Worm (Caenorhabditis elegans): ENCODE results near the gene R11G1.7.

DNA sequence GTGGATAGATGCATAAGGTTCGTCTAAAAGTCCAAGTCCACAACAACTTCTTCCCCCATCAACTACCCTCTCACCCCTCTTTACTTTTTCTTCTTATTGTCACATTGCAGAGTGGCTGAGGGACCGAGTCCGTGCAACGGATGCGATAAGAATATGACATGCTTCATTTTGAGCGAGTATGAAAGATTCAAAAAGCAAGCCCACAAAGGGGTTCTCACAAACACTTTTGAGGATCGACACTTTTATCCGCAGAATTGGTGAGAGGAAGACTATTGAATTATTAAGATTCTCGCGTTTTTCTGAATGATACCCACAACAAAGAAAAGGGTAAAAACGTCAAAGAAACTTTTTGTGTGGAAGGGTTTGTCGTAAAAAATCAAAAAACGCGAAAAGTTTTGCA is 30.5 kb upstream of the R11G1.7 start:
- TF ChIP-seq blmp-1 (tag; optimal IDR thresholded peaks at IDR 0.05; ENCODE audit: insufficient read depth) (no peak), elt-3 (tag; optimal IDR thresholded peaks at IDR 0.05) (no peak), ztf-4 (tag; optimal IDR thresholded peaks at IDR 0.05) (no peak), ztf-11 (tag; optimal IDR thresholded peaks at IDR 0.05) (no peak), mdl-1 (tag; optimal IDR thresholded peaks at IDR 0.05) (no peak), aly-2 (tag; optimal IDR thresholded peaks at IDR 0.05) (no peak), lin-13 (GFP tag; optimal IDR thresholded peaks at IDR 0.05) (no peak), nhr-6 (tag; optimal IDR thresholded peaks at IDR 0.05) (no peak)
